Fruit fly (Drosophila melanogaster) whole organism, wandering third instar larva: ENCODE data around the gene CG14739.
A peak's percentile ranks its signal among the peaks of the same experiment; 100 is the strongest.

ENCODE experiments used
- Abd-B ChIP-seq: fragments of >200 bp; optimal IDR thresholded peaks from 2 replicates; lab custom pipeline; 2017; ENCODE audit warnings: missing biosample characterization, missing genetic modification characterization
- CG32264 ChIP-seq: fragments of 200-800 bp; sonication (Bioruptor generic); optimal IDR thresholded peaks from 2 replicates; lab custom pipeline; 2016; ENCODE audit warnings: missing biosample characterization, missing genetic modification characterization
- CG9705 ChIP-seq: fragments of 200-800 bp; sonication (Bioruptor generic); optimal IDR thresholded peaks from 2 replicates; lab custom pipeline; 2018; ENCODE audit warnings: missing biosample characterization, mild to moderate bottlenecking, missing genetic modification characterization
- CrebA ChIP-seq: fragments of 200-800 bp; sonication (Bioruptor generic); optimal IDR thresholded peaks from 2 replicates; lab custom pipeline; 2016; ENCODE audit warnings: missing biosample characterization, mild to moderate bottlenecking, missing genetic modification characterization, borderline replicate concordance
- Dfd ChIP-seq: fragments of >200 bp; optimal IDR thresholded peaks from 2 replicates; lab custom pipeline; 2017; ENCODE audit warnings: missing biosample characterization, missing genetic modification characterization
- Dif ChIP-seq: fragments of 200-275, 200-300 bp; sonication (Bioruptor generic); optimal IDR thresholded peaks from 2 replicates; lab custom pipeline; 2018; ENCODE audit warnings: missing biosample characterization, missing genetic modification characterization; ENCODE audit not compliant: partially characterized antibody
- GATAd ChIP-seq: sonication (Bioruptor generic); optimal IDR thresholded peaks from 2 replicates; lab custom pipeline; 2016; ENCODE audit warnings: missing biosample characterization, missing genetic modification characterization
- HLH106 ChIP-seq: fragments of 200-800 bp; optimal IDR thresholded peaks from 3 replicates; lab custom pipeline; 2019; ENCODE audit warnings: missing biosample characterization, mild to moderate bottlenecking, missing genetic modification characterization, moderate library complexity
- Hr78 ChIP-seq: fragments of >200 bp; optimal IDR thresholded peaks from 2 replicates; lab custom pipeline; 2017; ENCODE audit warnings: missing biosample characterization, missing genetic modification characterization
- Hr83 ChIP-seq: fragments of 200-300 bp; sonication (Bioruptor generic); optimal IDR thresholded peaks from 2 replicates; lab custom pipeline; 2016; ENCODE audit warnings: missing biosample characterization, mild to moderate bottlenecking, missing genetic modification characterization, moderate library complexity; ENCODE audit not compliant: poor library complexity, severe bottlenecking
- Jra ChIP-seq: sonication (Bioruptor generic); optimal IDR thresholded peaks from 2 replicates; lab custom pipeline; 2016; ENCODE audit warnings: missing biosample characterization, missing genetic modification characterization
- Mio ChIP-seq: sonication (Bioruptor generic); optimal IDR thresholded peaks from 2 replicates; lab custom pipeline; 2016; ENCODE audit warnings: missing biosample characterization, missing genetic modification characterization
- Myc ChIP-seq: fragments of >200 bp; optimal IDR thresholded peaks from 2 replicates; lab custom pipeline; 2017
- OdsH ChIP-seq: fragments of 200-800 bp; sonication (Bioruptor generic); optimal IDR thresholded peaks from 2 replicates; lab custom pipeline; 2016; ENCODE audit warnings: missing biosample characterization, mild to moderate bottlenecking, missing genetic modification characterization
- Rel ChIP-seq, 2 experiments: fragments of 200-800 bp; sonication (Bioruptor generic) in 1 of 2; optimal IDR thresholded peaks; 2 replicates in 1 of 2; 3 replicates in 1 of 2; lab custom pipeline; 2016 to 2019; ENCODE audit warnings: mild to moderate bottlenecking in 2 of 2, missing biosample characterization in 2 of 2, missing genetic modification characterization in 2 of 2, moderate library complexity in 1 of 2
- Sp1 ChIP-seq: fragments of 200-800 bp; sonication (Bioruptor generic); optimal IDR thresholded peaks from 3 replicates; lab custom pipeline; 2019; ENCODE audit warnings: missing biosample characterization, mild to moderate bottlenecking, missing genetic modification characterization, moderate library complexity
- Vsx2 ChIP-seq: fragments of 200-300, 225-300 bp; sonication (Bioruptor generic); optimal IDR thresholded peaks from 2 replicates; lab custom pipeline; 2018; ENCODE audit warnings: missing biosample characterization, missing genetic modification characterization; ENCODE audit not compliant: partially characterized antibody
- br ChIP-seq: fragments of 200-800 bp; sonication (Bioruptor generic); optimal IDR thresholded peaks from 2 replicates; lab custom pipeline; 2016; ENCODE audit warnings: missing biosample characterization, missing genetic modification characterization
- brk ChIP-seq: fragments of 200-800 bp; sonication (Bioruptor generic); optimal IDR thresholded peaks from 2 replicates; lab custom pipeline; 2016; ENCODE audit warnings: missing biosample characterization, mild to moderate bottlenecking, missing genetic modification characterization
- dmrt93B ChIP-seq: fragments of 200-800 bp; sonication (Bioruptor generic); optimal IDR thresholded peaks from 2 replicates; lab custom pipeline; 2018; ENCODE audit warnings: missing biosample characterization, mild to moderate bottlenecking, missing genetic modification characterization
- dsf ChIP-seq: sonication (Bioruptor generic); optimal IDR thresholded peaks from 2 replicates; lab custom pipeline; 2016; ENCODE audit warnings: missing biosample characterization, missing genetic modification characterization, borderline replicate concordance
- ey ChIP-seq: fragments of 200-800 bp; sonication (Bioruptor generic); optimal IDR thresholded peaks from 2 replicates; lab custom pipeline; 2016; ENCODE audit warnings: missing biosample characterization, missing genetic modification characterization
- foxo ChIP-seq, 2 experiments: fragments of 200-800 bp; sonication (Bioruptor generic); optimal IDR thresholded peaks; 2 replicates in 1 of 2; 3 replicates in 1 of 2; lab custom pipeline; 2016 to 2017; ENCODE audit warnings: missing biosample characterization in 2 of 2, missing genetic modification characterization in 2 of 2
- fru ChIP-seq: fragments of 200-800 bp; sonication (Bioruptor generic); optimal IDR thresholded peaks from 3 replicates; lab custom pipeline; 2016; ENCODE audit warnings: missing biosample characterization, mild to moderate bottlenecking, missing genetic modification characterization
- h ChIP-seq: fragments of 200-800 bp; sonication (Bioruptor generic); optimal IDR thresholded peaks from 3 replicates; lab custom pipeline; 2016; ENCODE audit warnings: missing biosample characterization, mild to moderate bottlenecking, missing genetic modification characterization
- jim ChIP-seq: fragments of 175-275, 200-325 bp; sonication (Bioruptor generic); optimal IDR thresholded peaks from 2 replicates; lab custom pipeline; 2016; ENCODE audit warnings: missing biosample characterization, mild to moderate bottlenecking, missing genetic modification characterization
- lola ChIP-seq: fragments of >200 bp; optimal IDR thresholded peaks from 2 replicates; lab custom pipeline; 2017; ENCODE audit warnings: missing biosample characterization, missing genetic modification characterization
- psq ChIP-seq: fragments of 200-800 bp; sonication (Bioruptor generic); optimal IDR thresholded peaks from 3 replicates; lab custom pipeline; 2017; ENCODE audit warnings: missing biosample characterization, mild to moderate bottlenecking, missing genetic modification characterization, moderate library complexity
- rgr ChIP-seq: fragments of 200-800 bp; sonication (Bioruptor generic); optimal IDR thresholded peaks from 3 replicates; lab custom pipeline; 2016; ENCODE audit warnings: missing biosample characterization, mild to moderate bottlenecking, missing genetic modification characterization
- sv ChIP-seq: fragments of 200-800 bp; sonication (Bioruptor generic); optimal IDR thresholded peaks from 3 replicates; lab custom pipeline; 2016; ENCODE audit warnings: missing biosample characterization, missing genetic modification characterization
- tai ChIP-seq: sonication (Bioruptor generic); optimal IDR thresholded peaks from 2 replicates; lab custom pipeline; 2016; ENCODE audit warnings: missing biosample characterization, missing genetic modification characterization
- woc ChIP-seq: sonication (Bioruptor generic); optimal IDR thresholded peaks from 2 replicates; lab custom pipeline; 2016; ENCODE audit warnings: missing biosample characterization, mild to moderate bottlenecking, missing genetic modification characterization

Gene CG14739

dm6 chr3R:12049113-12049512 lies at the start of gene CG14739:
Gene CG14739, minus strand, starts transcription at chr3R:12049213.
- no peak for TF ChIP-seq Dif (GFP tag; lab: Kevin White, UChicago)
- TF ChIP-seq rgr (GFP tag; lab: Kevin White, UChicago), result no peak
- TF ChIP-seq brk (GFP tag; lab: Kevin White, UChicago), result no peak
- no peak for TF ChIP-seq Hr83 (GFP tag; lab: Kevin White, UChicago)
- TF ChIP-seq GATAd (GFP tag; lab: Kevin White, UChicago), result no peak
- no peak for TF ChIP-seq CrebA
- no peak for TF ChIP-seq HLH106 (tag; lab: Kevin White, UChicago)
- no peak for TF ChIP-seq jim (GFP tag; lab: Kevin White, UChicago)
- no peak for TF ChIP-seq Abd-B (GFP tag; lab: Kevin White, UChicago)
- TF ChIP-seq sv (GFP tag; lab: Kevin White, UChicago), result no peak

- TF ChIP-seq dsf (GFP tag; lab: Kevin White, UChicago) (no peak), Dif (GFP tag; lab: Kevin White, UChicago) (peak; percentile 59), dmrt93B (GFP tag; lab: Kevin White, UChicago) (no peak)
These were observed 45.6 kb upstream of the CG14739 start, which contains the start of gene dpr17 for dm6 chr3R:12094588-12094987. Gene dpr17, plus strand, starts transcription at chr3R:12094876.

- TF ChIP-seq CG9705 (GFP tag; lab: Kevin White, UChicago) (no peak), Dif (GFP tag; lab: Kevin White, UChicago) (no peak), sv (GFP tag; lab: Kevin White, UChicago) (no peak), h (GFP tag; lab: Kevin White, UChicago) (no peak), dsf (GFP tag; lab: Kevin White, UChicago) (no peak), fru (no peak), rgr (GFP tag; lab: Kevin White, UChicago) (no peak)
These were observed 41.5 kb upstream of the CG14739 start, which contains the start of gene ATP8B for dm6 chr3R:12090549-12090948. Gene ATP8B, minus strand, starts transcription at chr3R:12090612.

dm6 chr3R:12083537-12083936 lies 34.5 kb upstream of the CG14739 start:
- TF ChIP-seq Myc (lab: Kevin White, UChicago) (no peak), h (GFP tag; lab: Kevin White, UChicago) (peak; percentile 45), fru (peak; percentile 50), Rel (GFP tag; optimal IDR thresholded peaks at IDR 0.05; lab: Kevin White, UChicago) (no peak), Rel (tag; optimal IDR thresholded peaks at IDR 0.05; lab: Kevin White, UChicago) (no peak), CrebA (no peak), ey (GFP tag; lab: Kevin White, UChicago) (peak; percentile 45), Jra (GFP tag; lab: Kevin White, UChicago) (no peak), Vsx2 (no peak), sv (GFP tag; lab: Kevin White, UChicago) (no peak), dmrt93B (GFP tag; lab: Kevin White, UChicago) (peak; percentile 9), foxo (GFP tag; optimal IDR thresholded peaks at IDR 0.05; lab: Kevin White, UChicago) (peak in 1 of 2 experiments; percentile 47), woc (GFP tag; lab: Kevin White, UChicago) (no peak), Mio (GFP tag; lab: Kevin White, UChicago) (no peak), tai (GFP tag; lab: Kevin White, UChicago) (no peak), Abd-B (GFP tag; lab: Kevin White, UChicago) (no peak), jim (GFP tag; lab: Kevin White, UChicago) (no peak), GATAd (GFP tag; lab: Kevin White, UChicago) (no peak), OdsH (GFP tag; lab: Kevin White, UChicago) (peak; percentile 54), Dfd (GFP tag; lab: Kevin White, UChicago) (no peak), lola (GFP tag; lab: Kevin White, UChicago) (no peak), psq (GFP tag; lab: Kevin White, UChicago) (peak; percentile 41), rgr (GFP tag; lab: Kevin White, UChicago) (peak; percentile 40), Sp1 (GFP tag; lab: Kevin White, UChicago) (no peak), br (GFP tag; lab: Kevin White, UChicago) (peak; percentile 6), CG32264 (GFP tag; lab: Kevin White, UChicago) (no peak), Hr78 (GFP tag; lab: Kevin White, UChicago) (no peak), HLH106 (tag; lab: Kevin White, UChicago) (peak; percentile 37)
